Worm (Caenorhabditis elegans) whole organism, midembryonic: ENCODE results near the gene ftt-2.

ENCODE experiments used
- T22C8.4 ChIP-seq: fragments of 200-800 bp; sonication (Bioruptor generic); IDR thresholded peaks from 2 replicates; pipeline ENCODE4 v1.3.6; 2022; ENCODE audit warnings: missing genetic modification characterization, missing compliant biosample characterization
- tab-1 ChIP-seq: fragments of 200-800 bp; sonication (Bioruptor generic); IDR thresholded peaks from 2 replicates; pipeline ENCODE4 v1.3.6; 2022; ENCODE audit warnings: missing genetic modification characterization, missing compliant biosample characterization

DNA sequence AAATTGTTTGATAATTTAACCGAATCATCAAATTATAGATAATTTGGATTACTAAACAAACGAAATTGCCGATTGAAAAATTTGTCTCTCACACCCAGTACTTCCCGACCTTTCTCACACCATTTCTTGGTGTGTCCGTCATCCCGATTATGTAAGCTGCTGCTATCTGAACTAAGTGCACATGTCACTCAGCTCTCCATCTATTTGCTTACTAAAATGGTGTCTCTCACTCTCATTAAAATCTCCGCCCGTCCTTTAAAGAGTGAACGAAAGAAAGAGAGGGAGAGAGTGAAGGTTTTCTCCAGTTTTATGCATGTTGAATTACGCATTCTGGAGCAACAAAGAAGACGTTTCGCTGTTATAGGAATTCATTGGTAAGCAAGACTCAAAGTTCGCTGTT, 50.7 kb downstream of the ftt-2 start:
- no peak for TF ChIP-seq T22C8.4 (GFP tag; lab: Robert Waterston, UW)
- no peak for TF ChIP-seq tab-1
